Worm (Caenorhabditis elegans) whole organism, L4 larva: ENCODE measurements around the gene Y43F8B.3.

Experiments used
- D1046.2 ChIP-seq: fragments of 200-800 bp; sonication (Bioruptor generic); IDR thresholded peaks from 2 replicates; pipeline ENCODE4 v1.3.6; 2022; ENCODE audit warnings: missing genetic modification characterization, missing compliant biosample characterization
- F44E2.7 ChIP-seq: fragments of 200-800 bp; sonication (Bioruptor generic); IDR thresholded peaks from 2 replicates; pipeline ENCODE4 v2.1.2; 2022; ENCODE audit warnings: missing genetic modification characterization, missing compliant biosample characterization
- T20F7.1 ChIP-seq: fragments of 200-800 bp; sonication (Bioruptor generic); optimal IDR thresholded peaks from 2 replicates; lab custom pipeline; 2018; ENCODE audit warnings: mild to moderate bottlenecking, missing genetic modification characterization, missing compliant biosample characterization
- Y48G9A.11 ChIP-seq: fragments of 200-800 bp; sonication (Bioruptor generic); IDR thresholded peaks from 2 replicates; pipeline ENCODE4 v1.3.6; 2022; ENCODE audit warnings: missing genetic modification reagents, missing genetic modification characterization, missing compliant biosample characterization
- ZK337.2 ChIP-seq: fragments of 200-800 bp; sonication (Bioruptor generic); IDR thresholded peaks from 2 replicates; pipeline ENCODE4 v1.3.6; 2022; ENCODE audit warnings: missing genetic modification reagents, missing genetic modification characterization, missing compliant biosample characterization
- aly-2 ChIP-seq: sonication (generic microtip); optimal IDR thresholded peaks from 2 replicates; lab custom pipeline; 2018; ENCODE audit warnings: missing biosample characterization, missing genetic modification characterization
- ama-1 ChIP-seq: fragments of 150-350 bp; optimal IDR thresholded peaks from 2 replicates; lab custom pipeline; 2014; ENCODE audit warnings: inconsistent platforms, mixed read lengths
- attf-4 ChIP-seq: sonication (generic microtip); optimal IDR thresholded peaks from 3 replicates; lab custom pipeline; 2017; ENCODE audit warnings: missing biosample characterization, missing genetic modification characterization
- ceh-28 ChIP-seq: fragments of 150-350 bp; optimal IDR thresholded peaks from 2 replicates; lab custom pipeline; 2014; ENCODE audit warnings: missing biosample characterization, missing genetic modification reagents, missing genetic modification characterization
- ceh-44 ChIP-seq: fragments of 200-800 bp; sonication (Bioruptor generic); IDR thresholded peaks from 2 replicates; pipeline ENCODE4 v1.3.6; 2022; ENCODE audit warnings: missing genetic modification reagents, missing genetic modification characterization, missing compliant biosample characterization
- ceh-62 ChIP-seq: sonication (generic microtip); optimal IDR thresholded peaks from 2 replicates; lab custom pipeline; 2017; ENCODE audit warnings: missing biosample characterization, missing genetic modification characterization
- ces-1 ChIP-seq: fragments of 150-350 bp; sonication (generic microtip); optimal IDR thresholded peaks from 4 replicates; lab custom pipeline; 2014; ENCODE audit warnings: missing biosample characterization, missing genetic modification reagents, missing genetic modification characterization
- ctbp-1 ChIP-seq: fragments of 200-800 bp; sonication (Bioruptor generic); IDR thresholded peaks from 2 replicates; pipeline ENCODE4 v1.3.6; 2022; ENCODE audit warnings: missing genetic modification reagents, missing genetic modification characterization, missing compliant biosample characterization
- daf-12 ChIP-seq: fragments of 150-350 bp; optimal IDR thresholded peaks from 2 replicates; lab custom pipeline; 2014; ENCODE audit warnings: missing biosample characterization, missing genetic modification reagents, missing genetic modification characterization
- daf-16 ChIP-seq, 3 experiments: sonication (generic microtip); optimal IDR thresholded peaks; 2 replicates each; lab custom pipeline; 2016 to 2017; ENCODE audit warnings: missing genetic modification characterization in 3 of 3, missing genetic modification reagents in 3 of 3, mild to moderate bottlenecking in 2 of 3, missing compliant biosample characterization in 2 of 3, missing biosample characterization in 1 of 3, moderate library complexity in 1 of 3
- dmd-6 ChIP-seq: fragments of 200-800 bp; sonication (Bioruptor generic); IDR thresholded peaks from 2 replicates; pipeline ENCODE4 v1.3.6; 2022; ENCODE audit warnings: missing genetic modification reagents, missing genetic modification characterization, missing compliant biosample characterization
- dmd-8 ChIP-seq: fragments of 200-800 bp; sonication (Bioruptor generic); IDR thresholded peaks from 2 replicates; pipeline ENCODE4 v1.3.6; 2022; ENCODE audit warnings: missing genetic modification characterization, missing compliant biosample characterization
- dpl-1 ChIP-seq: fragments of 150-350 bp; optimal IDR thresholded peaks from 2 replicates; lab custom pipeline; 2014; ENCODE audit warnings: missing biosample characterization, missing genetic modification reagents, missing genetic modification characterization
- dve-1 ChIP-seq: sonication (generic microtip); optimal IDR thresholded peaks from 2 replicates; lab custom pipeline; 2017; ENCODE audit warnings: antibody characterized with exemption, mild to moderate bottlenecking, missing genetic modification characterization, missing compliant biosample characterization; ENCODE audit not compliant: insufficient read depth
- egl-27 ChIP-seq: sonication (generic microtip); optimal IDR thresholded peaks from 3 replicates; lab custom pipeline; 2017; ENCODE audit warnings: missing biosample characterization, missing genetic modification reagents, missing genetic modification characterization
- hif-1 ChIP-seq, 2 experiments: sonication (generic microtip); optimal IDR thresholded peaks; 2 replicates each; lab custom pipeline; 2016 to 2017; ENCODE audit warnings: missing compliant biosample characterization in 2 of 2, missing genetic modification characterization in 2 of 2, missing genetic modification reagents in 2 of 2, missing genotype in 2 of 2, mild to moderate bottlenecking in 1 of 2
- hlh-11 ChIP-seq: fragments of 200-800 bp; sonication (Bioruptor generic); optimal IDR thresholded peaks from 2 replicates; lab custom pipeline; 2018; ENCODE audit warnings: mild to moderate bottlenecking, missing genetic modification characterization, missing compliant biosample characterization
- hlh-30 ChIP-seq: sonication (generic microtip); optimal IDR thresholded peaks from 2 replicates; lab custom pipeline; 2017; ENCODE audit warnings: antibody characterized with exemption, mild to moderate bottlenecking, missing genetic modification characterization, missing compliant biosample characterization; ENCODE audit not compliant: insufficient read depth
- jun-1 ChIP-seq: fragments of 150-350 bp; optimal IDR thresholded peaks from 2 replicates; lab custom pipeline; 2014; ENCODE audit warnings: missing biosample characterization, missing genetic modification reagents, missing genetic modification characterization
- lin-1 ChIP-seq: fragments of 200-800 bp; sonication (Bioruptor generic); IDR thresholded peaks from 2 replicates; pipeline ENCODE4 v1.3.6; 2022; ENCODE audit warnings: missing genetic modification reagents, missing genetic modification characterization, missing compliant biosample characterization
- lin-29 ChIP-seq: fragments of 200-800 bp; sonication (Bioruptor generic); IDR thresholded peaks from 2 replicates; pipeline ENCODE4 v1.3.6; 2022; ENCODE audit warnings: missing genetic modification reagents, missing genetic modification characterization, missing compliant biosample characterization
- lin-38 ChIP-seq: fragments of 200-800 bp; sonication (Bioruptor generic); IDR thresholded peaks from 2 replicates; pipeline ENCODE4 v1.3.6; 2022; ENCODE audit warnings: missing genetic modification reagents, missing genetic modification characterization, missing compliant biosample characterization
- lin-39 ChIP-seq: fragments of 150-350 bp; optimal IDR thresholded peaks from 2 replicates; lab custom pipeline; 2014; ENCODE audit warnings: missing biosample characterization, missing genetic modification reagents, missing genetic modification characterization
- lsy-2 ChIP-seq, 2 experiments: fragments of 150-350 bp in 1 of 2; sonication (generic microtip) in 1 of 2; optimal IDR thresholded peaks; 2 replicates each; lab custom pipeline; 2014 to 2017; ENCODE audit warnings: missing biosample characterization in 2 of 2, missing genetic modification characterization in 2 of 2
- madf-5 ChIP-seq, 2 experiments: fragments of 200-800 bp; sonication (Bioruptor generic); IDR thresholded peaks; 2 replicates each; pipeline ENCODE4 v1.3.6; 2022; ENCODE audit warnings: missing compliant biosample characterization in 2 of 2, missing genetic modification characterization in 2 of 2
- madf-9 ChIP-seq: fragments of 200-800 bp; sonication (Bioruptor generic); conservative IDR thresholded peaks from 2 replicates; pipeline ENCODE4 v1.3.6; 2022; ENCODE audit warnings: missing genetic modification reagents, missing genetic modification characterization, missing compliant biosample characterization
- mdt-29 ChIP-seq: fragments of 200-800 bp; sonication (Bioruptor generic); IDR thresholded peaks from 2 replicates; pipeline ENCODE4 v1.3.6; 2022; ENCODE audit warnings: missing genetic modification reagents, missing genetic modification characterization, missing compliant biosample characterization
- mes-2 ChIP-seq: sonication (generic microtip); optimal IDR thresholded peaks from 2 replicates; lab custom pipeline; 2016; ENCODE audit warnings: missing genotype, mild to moderate bottlenecking, missing genetic modification characterization, missing compliant biosample characterization; ENCODE audit not compliant: poor library complexity, severe bottlenecking
- mxl-2 ChIP-seq: fragments of 200-800 bp; sonication (Bioruptor generic); conservative IDR thresholded peaks from 2 replicates; pipeline ENCODE4 v1.3.6; 2022; ENCODE audit warnings: missing genetic modification reagents, missing genetic modification characterization, missing compliant biosample characterization
- nhr-11 ChIP-seq: fragments of 150-350 bp; optimal IDR thresholded peaks from 2 replicates; lab custom pipeline; 2014; ENCODE audit warnings: missing biosample characterization, missing genetic modification characterization
- nhr-28 ChIP-seq: fragments of 150-350 bp; optimal IDR thresholded peaks from 2 replicates; lab custom pipeline; 2014; ENCODE audit warnings: missing biosample characterization, missing genetic modification characterization
- nhr-42 ChIP-seq: fragments of 200-800 bp; sonication (Bioruptor generic); IDR thresholded peaks from 2 replicates; pipeline ENCODE4 v1.3.6; 2022; ENCODE audit warnings: missing genetic modification characterization, missing compliant biosample characterization
- nhr-77 ChIP-seq: fragments of 150-350 bp; optimal IDR thresholded peaks from 2 replicates; lab custom pipeline; 2014; ENCODE audit warnings: missing biosample characterization, missing genetic modification characterization
- pqm-1 ChIP-seq: sonication (generic microtip); optimal IDR thresholded peaks from 2 replicates; lab custom pipeline; 2017; ENCODE audit warnings: missing biosample characterization, missing genetic modification characterization
- spr-1 ChIP-seq: sonication (generic microtip); optimal IDR thresholded peaks from 2 replicates; lab custom pipeline; 2016; ENCODE audit warnings: mild to moderate bottlenecking, missing genetic modification characterization, missing compliant biosample characterization
- tra-1 ChIP-seq: fragments of 200-800 bp; sonication (Bioruptor generic); IDR thresholded peaks from 2 replicates; pipeline ENCODE4 v1.3.6; 2022; ENCODE audit warnings: missing genetic modification reagents, missing genetic modification characterization, missing compliant biosample characterization
- unc-39 ChIP-seq: sonication (generic microtip); optimal IDR thresholded peaks from 2 replicates; lab custom pipeline; 2017; ENCODE audit warnings: missing biosample characterization, missing genetic modification characterization
- unc-62 ChIP-seq, 3 experiments: fragments of 150-350 bp in 1 of 3; sonication (generic microtip); optimal IDR thresholded peaks in 2 of 3; peaks in 1 of 3; 1 replicate in 1 of 3; 2 replicates in 2 of 3; lab custom pipeline; 2014 to 2017; ENCODE audit warnings: missing biosample characterization in 3 of 3, missing genetic modification characterization in 3 of 3, missing genetic modification reagents in 3 of 3, missing genotype in 1 of 3
- vab-7 ChIP-seq: fragments of 200-800 bp; sonication (Bioruptor generic); IDR thresholded peaks from 2 replicates; pipeline ENCODE4 v1.3.6; 2022; ENCODE audit warnings: missing genetic modification reagents, missing genetic modification characterization, missing compliant biosample characterization
- zip-2 ChIP-seq: fragments of 150-350 bp; optimal IDR thresholded peaks from 2 replicates; lab custom pipeline; 2014; ENCODE audit warnings: missing biosample characterization, missing genetic modification characterization

Y43F8B.3 gene

ce11 chrV:19462612-19463011 lies 40.3 kb upstream of the Y43F8B.3 start, which contains the start of gene Y43F8B.25:
Gene Y43F8B.25, plus strand, starts transcription at chrV:19462912.
- TF ChIP-seq daf-16 (GFP tag; optimal IDR thresholded peaks at IDR 0.05; lab: Kevin White, UChicago) = no peak
- peak; percentile 2 for TF ChIP-seq daf-16 (tag; optimal IDR thresholded peaks at IDR 0.05; lab: Kevin White, UChicago)
- no peak for TF ChIP-seq dmd-8 (GFP tag; lab: Robert Waterston, UW)
- TF ChIP-seq, all 104 proteins: peak for 1

DNA sequence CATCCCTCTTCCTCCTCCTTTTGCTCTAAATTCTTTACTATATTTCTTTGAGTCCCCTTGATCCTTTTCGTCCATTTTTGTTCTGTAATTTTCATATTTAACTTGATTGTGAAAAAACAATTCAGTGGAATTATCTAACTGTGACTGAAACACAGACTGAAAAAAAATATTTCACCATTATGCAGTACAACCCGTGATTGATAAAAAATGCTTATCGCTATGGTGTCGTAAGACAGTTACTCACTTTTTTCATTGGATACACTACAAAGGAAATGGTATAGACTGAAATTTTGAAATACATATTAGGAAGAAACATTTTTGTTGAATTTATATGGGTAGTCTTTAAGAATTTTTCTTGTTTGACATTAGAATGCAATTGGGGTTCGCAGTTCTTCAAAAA lies 35.3 kb upstream of the Y43F8B.3 start, which contains the start of gene Y43F8B.23:
Y43F8B.23 (minus strand) TSS at position 75 of the 400 bp plus-strand sequence.
- TF ChIP-seq ama-1 (lab: Kevin White, UChicago) (no peak), dmd-6 (peak; percentile 56), egl-27 (tag; lab: Kevin White, UChicago) (no peak), vab-7 (GFP tag; lab: Robert Waterston, UW) (no peak), attf-4 (no peak), daf-12 (tag; lab: Kevin White, UChicago) (no peak), unc-39 (tag; lab: Kevin White, UChicago) (no peak), lin-39 (tag; lab: Kevin White, UChicago) (no peak), ceh-44 (GFP tag; lab: Robert Waterston, UW) (no peak), madf-9 (no peak), T20F7.1 (GFP tag; lab: Kevin White, UChicago) (peak; percentile 11), dmd-8 (GFP tag; lab: Robert Waterston, UW) (no peak), lin-1 (GFP tag; lab: Robert Waterston, UW) (no peak), nhr-42 (GFP tag; lab: Robert Waterston, UW) (no peak), hlh-30 (tag; lab: Kevin White, UChicago) (peak; percentile 27), mdt-29 (GFP tag; lab: Robert Waterston, UW) (no peak), jun-1 (tag; lab: Kevin White, UChicago) (no peak), daf-16 (GFP tag; optimal IDR thresholded peaks at IDR 0.05; lab: Kevin White, UChicago) (no peak), daf-16 (tag; optimal IDR thresholded peaks at IDR 0.05; lab: Kevin White, UChicago) (peak; percentile 11), nhr-11 (tag; lab: Kevin White, UChicago) (no peak), F44E2.7 (no peak), mxl-2 (GFP tag; lab: Robert Waterston, UW) (no peak), mes-2 (no peak), hlh-11 (tag; lab: Kevin White, UChicago) (peak; percentile 24), tra-1 (GFP tag; lab: Robert Waterston, UW) (no peak), ctbp-1 (GFP tag; lab: Robert Waterston, UW) (no peak), unc-62 (GFP tag; optimal IDR thresholded peaks at IDR 0.05 in 1 of 2; lab: Kevin White, UChicago) (peak in 1 of 2 experiments; percentile 40), unc-62 (tag; optimal IDR thresholded peaks at IDR 0.05; lab: Kevin White, UChicago) (no peak), nhr-77 (tag; lab: Kevin White, UChicago) (peak; percentile 26), ceh-62 (tag; lab: Kevin White, UChicago) (no peak), zip-2 (tag; lab: Kevin White, UChicago) (no peak), nhr-28 (peak; percentile 91), spr-1 (tag; lab: Kevin White, UChicago) (no peak), ceh-28 (no peak), lsy-2 (tag; optimal IDR thresholded peaks at IDR 0.05; lab: Kevin White, UChicago) (no peak), ces-1 (GFP tag; lab: Kevin White, UChicago) (no peak), Y48G9A.11 (no peak), ZK337.2 (GFP tag; lab: Robert Waterston, UW) (no peak), dve-1 (tag; lab: Kevin White, UChicago) (peak; percentile 61), hif-1 (tag; optimal IDR thresholded peaks at IDR 0.05; lab: Kevin White, UChicago) (no peak), aly-2 (no peak), dpl-1 (GFP tag; lab: Kevin White, UChicago) (no peak), lin-29 (no peak), pqm-1 (peak; percentile 92), madf-5 (GFP tag; IDR thresholded peaks at IDR 0.05; lab: Robert Waterston, UW) (no peak), D1046.2 (GFP tag; lab: Robert Waterston, UW) (no peak), lin-38 (GFP tag; lab: Robert Waterston, UW) (no peak)
